Worm (Caenorhabditis elegans): Measurements from ENCODE around the gene ZK105.8.
A peak's percentile ranks its signal among the peaks of the same experiment; 100 is the strongest.

The ZK105.8 gene

DNA sequence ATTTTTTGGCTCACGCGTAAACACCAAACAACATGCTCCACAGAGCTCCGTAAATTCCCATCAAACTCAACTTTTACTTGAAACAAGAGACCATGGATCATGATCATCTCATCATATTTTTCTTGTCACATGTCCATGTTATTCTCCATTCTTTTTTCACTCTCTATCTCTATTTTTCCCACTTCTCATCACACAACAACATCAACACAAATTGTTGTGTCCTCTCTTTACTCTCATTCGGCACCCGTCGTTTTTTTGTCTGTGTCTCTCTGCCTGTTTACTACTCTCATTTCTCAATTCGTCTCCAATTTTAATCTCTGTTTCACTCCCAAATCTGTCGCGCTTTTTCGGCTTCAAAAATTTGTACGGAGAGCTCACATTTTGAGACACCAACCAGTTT, 35.0 kb downstream of the ZK105.8 start (continued):
- TF ChIP-seq unc-62 (GFP tag; optimal IDR thresholded peaks at IDR 0.05): no peak
- no peak for TF ChIP-seq elt-2 (tag; optimal IDR thresholded peaks at IDR 0.05)
- TF ChIP-seq lin-14 (GFP tag; optimal IDR thresholded peaks at IDR 0.05): peak; percentile 97
- no peak for TF ChIP-seq skn-1 (tag; optimal IDR thresholded peaks at IDR 0.05)
- TF ChIP-seq unc-130 (tag; optimal IDR thresholded peaks at IDR 0.05): peak; percentile 44
- peak; percentile 19; the same call in 1 of the 2 replicates for TF ChIP-seq isw-1 (GFP tag; IDR thresholded peaks at IDR 0.05)
- TF ChIP-seq rnt-1 (tag; optimal IDR thresholded peaks at IDR 0.05): peak; percentile 61
- TF ChIP-seq nhr-77 (tag; optimal IDR thresholded peaks at IDR 0.05): no peak
- peak; percentile 89 for TF ChIP-seq snu-23 (GFP tag; optimal IDR thresholded peaks at IDR 0.05)
- TF ChIP-seq sup-37 (GFP tag; optimal IDR thresholded peaks at IDR 0.05): no peak
- peak; percentile 50 to 72 for TF ChIP-seq lin-35 (GFP tag; optimal IDR thresholded peaks at IDR 0.05)
- TF ChIP-seq vab-15 (tag; optimal IDR thresholded peaks at IDR 0.05): peak; percentile 72
- TF ChIP-seq nhr-85 (tag): peak; percentile 91
- TF ChIP-seq tbx-2 (tag; optimal IDR thresholded peaks at IDR 0.05): peak; percentile 56
- TF ChIP-seq lin-13 (GFP tag; optimal IDR thresholded peaks at IDR 0.05): peak; percentile 45
- TF ChIP-seq zip-4 (GFP tag; optimal IDR thresholded peaks at IDR 0.05): no peak
- TF ChIP-seq egl-13 (tag; optimal IDR thresholded peaks at IDR 0.05): peak; percentile 18
- TF ChIP-seq nhr-71 (tag; optimal IDR thresholded peaks at IDR 0.05): peak; percentile 86
- TF ChIP-seq pag-3 (tag; optimal IDR thresholded peaks at IDR 0.05; ENCODE audit: borderline replicate concordance, insufficient read depth): no peak
- peak in 3 of 6 experiments; percentile 7 to 61 (median 26) for TF ChIP-seq elt-3 (tag; optimal IDR thresholded peaks at IDR 0.05)
- peak; percentile 72 for TF ChIP-seq mep-1 (tag; optimal IDR thresholded peaks at IDR 0.05)
- peak; percentile 45 for TF ChIP-seq xbp-1 (tag; optimal IDR thresholded peaks at IDR 0.05)
- peak; percentile 83 for TF ChIP-seq blmp-1 (tag; optimal IDR thresholded peaks at IDR 0.05)
- peak; percentile 13 for TF ChIP-seq zag-1 (tag; optimal IDR thresholded peaks at IDR 0.05)
- peak; percentile 20 for TF ChIP-seq C16A3.4 (tag; optimal IDR thresholded peaks at IDR 0.05)
- TF ChIP-seq ceh-82 (tag; optimal IDR thresholded peaks at IDR 0.05): peak in 1 of 3 experiments; percentile 57
- no peak for TF ChIP-seq unc-30 (tag; optimal IDR thresholded peaks at IDR 0.05)
- TF ChIP-seq nhr-11 (tag; optimal IDR thresholded peaks at IDR 0.05): no peak
- no peak for TF ChIP-seq F16B12.6 (tag; optimal IDR thresholded peaks at IDR 0.05)
- TF ChIP-seq ceh-88 (GFP tag; IDR thresholded peaks at IDR 0.05): peak; percentile 49; the same call in 1 of the 2 replicates
- TF ChIP-seq ztf-11 (tag; optimal IDR thresholded peaks at IDR 0.05): no peak
- TF ChIP-seq ets-5 (GFP tag; IDR thresholded peaks at IDR 0.05): no peak
- TF ChIP-seq dpl-1 (GFP tag; optimal IDR thresholded peaks at IDR 0.05): peak; percentile 31 to 59 (median 53)
- TF ChIP-seq jun-1 (tag; optimal IDR thresholded peaks at IDR 0.05): no peak
- peak in 1 of 2 experiments; percentile 73 for TF ChIP-seq mdl-1 (tag; optimal IDR thresholded peaks at IDR 0.05)
- TF ChIP-seq fkh-10 (GFP tag; optimal IDR thresholded peaks at IDR 0.05): peak; percentile 24
- TF ChIP-seq nhr-84 (tag; optimal IDR thresholded peaks at IDR 0.05): no peak
- TF ChIP-seq Y116A8C.19 (tag; optimal IDR thresholded peaks at IDR 0.05; ENCODE audit: borderline replicate concordance): no peak
- TF ChIP-seq nhr-19 (GFP tag; conservative IDR thresholded peaks at IDR 0.05): peak; percentile 58
- TF ChIP-seq egl-27 (tag; optimal IDR thresholded peaks at IDR 0.05): no peak
- peak; percentile 84 for TF ChIP-seq nhr-20 (tag; optimal IDR thresholded peaks at IDR 0.05)
- TF ChIP-seq sox-4 (tag; optimal IDR thresholded peaks at IDR 0.05): no peak
- no peak for TF ChIP-seq hlh-17 (GFP tag; optimal IDR thresholded peaks at IDR 0.05; ENCODE audit: borderline replicate concordance)
- TF ChIP-seq mef-2 (tag; optimal IDR thresholded peaks at IDR 0.05): peak; percentile 16
- peak; percentile 39 for TF ChIP-seq swsn-7 (tag; optimal IDR thresholded peaks at IDR 0.05)
- no peak for TF ChIP-seq snpc-4 (tag; optimal IDR thresholded peaks at IDR 0.05)
- peak; percentile 46 for TF ChIP-seq nhr-47 (tag; optimal IDR thresholded peaks at IDR 0.05)

All from whole organism, L1 larva.